Fruit fly (Drosophila melanogaster) whole organism, embryonic: ENCODE results near the gene Cpr62Bc.
A peak's percentile ranks its signal among the peaks of the same experiment; 100 is the strongest.

Experiments
- ATbp ChIP-seq: fragments of 200-800 bp; sonication (Bioruptor generic); optimal IDR thresholded peaks from 2 replicates; lab custom pipeline; 2017; ENCODE audit warnings: missing biosample characterization, mild to moderate bottlenecking, missing genetic modification characterization, missing genetic modification reagents
- Awh ChIP-seq: fragments of 200-800 bp; sonication (Bioruptor generic); IDR thresholded peaks from 2 replicates; pipeline ENCODE4, ENCODE4 v1.3.6; 2022; ENCODE audit warnings: missing biosample characterization, missing genetic modification characterization
- Bdp1 ChIP-seq: fragments of 200-800 bp; sonication (Bioruptor generic); optimal IDR thresholded peaks from 3 replicates; lab custom pipeline; 2016; ENCODE audit warnings: missing biosample characterization, missing genetic modification characterization
- BtbVII ChIP-seq: fragments of 200-800 bp; sonication (Bioruptor generic); optimal IDR thresholded peaks from 3 replicates; lab custom pipeline; 2017; ENCODE audit warnings: missing biosample characterization, mild to moderate bottlenecking, missing genetic modification characterization
- CG11695 ChIP-seq: fragments of 200-800 bp; sonication (Bioruptor generic); IDR thresholded peaks from 3 replicates; pipeline ENCODE4 v1.3.6; 2022; ENCODE audit warnings: missing biosample characterization, missing genetic modification characterization
- CG12104 ChIP-seq: fragments of 200-800 bp; sonication (Bioruptor generic); optimal IDR thresholded peaks from 3 replicates; lab custom pipeline; 2016; ENCODE audit warnings: missing biosample characterization, missing genetic modification characterization
- CG12219 ChIP-seq: fragments of 200-800 bp; sonication (Bioruptor generic); optimal IDR thresholded peaks from 3 replicates; lab custom pipeline; 2018; ENCODE audit warnings: missing biosample characterization, mild to moderate bottlenecking, missing genetic modification characterization
- CG12942 ChIP-seq: fragments of 200-800 bp; sonication (Bioruptor generic); optimal IDR thresholded peaks from 3 replicates; lab custom pipeline; 2016; ENCODE audit warnings: missing biosample characterization, missing genetic modification characterization
- CG14710 ChIP-seq: fragments of 200-800 bp; sonication (Bioruptor generic); optimal IDR thresholded peaks from 3 replicates; lab custom pipeline; 2019; ENCODE audit warnings: missing biosample characterization, mild to moderate bottlenecking, missing genetic modification characterization, moderate library complexity
- CG17186 ChIP-seq: fragments of 200-800 bp; sonication (Bioruptor generic); optimal IDR thresholded peaks from 3 replicates; lab custom pipeline; 2017; ENCODE audit warnings: missing biosample characterization, missing genetic modification reagents, missing genetic modification characterization
- CG17359 ChIP-seq: fragments of 200-800 bp; sonication (Bioruptor generic); optimal IDR thresholded peaks from 3 replicates; lab custom pipeline; 2018; ENCODE audit warnings: missing biosample characterization, mild to moderate bottlenecking, missing genetic modification characterization, moderate library complexity
- CG1832 ChIP-seq: fragments of 200-800 bp; sonication (Bioruptor generic); optimal IDR thresholded peaks from 2 replicates; lab custom pipeline; 2017; ENCODE audit warnings: missing biosample characterization, mild to moderate bottlenecking, missing genetic modification characterization, inconsistent platforms
- CG18619 ChIP-seq: fragments of 200-800 bp; sonication (Bioruptor generic); optimal IDR thresholded peaks from 3 replicates; lab custom pipeline; 2017; ENCODE audit warnings: missing biosample characterization, mild to moderate bottlenecking, missing genetic modification characterization
- CG2889 ChIP-seq: fragments of 200-800 bp; sonication (Bioruptor generic); IDR thresholded peaks from 3 replicates; pipeline ENCODE4 v1.3.6; 2022; ENCODE audit warnings: missing biosample characterization, missing genetic modification characterization
- CG4707 ChIP-seq: fragments of 200-800 bp; sonication (Bioruptor generic); optimal IDR thresholded peaks from 2 replicates; lab custom pipeline; 2018; ENCODE audit warnings: missing biosample characterization, mild to moderate bottlenecking, missing genetic modification characterization, moderate library complexity
- CG5245 ChIP-seq: fragments of 200-800 bp; sonication (Bioruptor generic); optimal IDR thresholded peaks from 3 replicates; lab custom pipeline; 2016; ENCODE audit warnings: missing biosample characterization, missing genetic modification characterization
- CG7372 ChIP-seq: fragments of 200-800 bp; sonication (Bioruptor generic); IDR thresholded peaks from 2 replicates; pipeline ENCODE4 v1.3.6; 2022; ENCODE audit warnings: missing biosample characterization, missing genetic modification characterization
- CG7786 ChIP-seq: fragments of 200-800 bp; sonication (Bioruptor generic); optimal IDR thresholded peaks from 2 replicates; lab custom pipeline; 2016; ENCODE audit warnings: missing biosample characterization, missing genetic modification characterization
- CG9727 ChIP-seq: fragments of 200-800 bp; sonication (Bioruptor generic); optimal IDR thresholded peaks from 3 replicates; lab custom pipeline; 2017; ENCODE audit warnings: missing biosample characterization, mild to moderate bottlenecking, missing genetic modification characterization
- CoRest ChIP-seq: fragments of 200-800 bp; sonication (Bioruptor generic); optimal IDR thresholded peaks from 3 replicates; lab custom pipeline; 2018; ENCODE audit warnings: missing biosample characterization, mild to moderate bottlenecking, missing genetic modification characterization, moderate library complexity
- Deaf1 ChIP-seq: fragments of 200-800 bp; optimal IDR thresholded peaks from 3 replicates; lab custom pipeline; 2019; ENCODE audit warnings: missing biosample characterization, mild to moderate bottlenecking, missing genetic modification characterization, moderate library complexity
- E2f1 ChIP-seq: fragments of 200-800 bp; sonication (Bioruptor generic); IDR thresholded peaks from 2 replicates; pipeline ENCODE4 v1.3.6; 2022; ENCODE audit warnings: missing biosample characterization, missing genetic modification characterization
- Elba2 ChIP-seq: fragments of 200-800 bp; sonication (Bioruptor generic); optimal IDR thresholded peaks from 3 replicates; lab custom pipeline; 2016; ENCODE audit warnings: missing biosample characterization, missing genetic modification characterization
- HLH4C ChIP-seq: fragments of 200-800 bp; sonication (Bioruptor generic); IDR thresholded peaks from 3 replicates; pipeline ENCODE4 v1.3.6; 2022; ENCODE audit warnings: missing biosample characterization, missing genetic modification characterization; ENCODE audit not compliant: partially characterized antibody
- Lhr ChIP-seq: fragments of 200-800 bp; sonication (Bioruptor generic); optimal IDR thresholded peaks from 3 replicates; lab custom pipeline; 2017; ENCODE audit warnings: mild to moderate bottlenecking, missing biosample characterization, missing genetic modification reagents, missing genetic modification characterization
- Lim3 ChIP-seq: fragments of 200-800 bp; sonication (Bioruptor generic); IDR thresholded peaks from 2 replicates; pipeline ENCODE4 v1.3.6; 2022; ENCODE audit warnings: missing biosample characterization, missing genetic modification characterization
- NK7.1 ChIP-seq: fragments of 200-800 bp; sonication (Bioruptor generic); optimal IDR thresholded peaks from 3 replicates; lab custom pipeline; 2016; ENCODE audit warnings: missing biosample characterization, missing genetic modification characterization
- Sry-δ ChIP-seq: fragments of 200-800 bp; sonication (Bioruptor generic); optimal IDR thresholded peaks from 2 replicates; lab custom pipeline; 2016; ENCODE audit warnings: missing biosample characterization, missing genetic modification characterization
- Tbp ChIP-seq: fragments of >200 bp; optimal IDR thresholded peaks from 2 replicates; lab custom pipeline; 2018; ENCODE audit warnings: missing biosample characterization, missing genetic modification characterization
- Vsx1 ChIP-seq: fragments of 200-800 bp; sonication (Bioruptor generic); optimal IDR thresholded peaks from 2 replicates; lab custom pipeline; 2017; ENCODE audit warnings: missing biosample characterization, mild to moderate bottlenecking, missing genetic modification characterization, missing genetic modification reagents
- abd-A ChIP-seq: fragments of 200-800 bp; sonication (Bioruptor generic); optimal IDR thresholded peaks from 3 replicates; lab custom pipeline; 2019; ENCODE audit warnings: missing biosample characterization, mild to moderate bottlenecking, missing genetic modification characterization, moderate library complexity
- al ChIP-seq: fragments of 200-800 bp; sonication (Bioruptor generic); IDR thresholded peaks from 2 replicates; pipeline ENCODE4 v1.3.6; 2022; ENCODE audit warnings: missing biosample characterization, missing genetic modification characterization
- chinmo ChIP-seq: fragments of 200-800 bp; sonication (Bioruptor generic); IDR thresholded peaks from 4 replicates; pipeline ENCODE4 v1.3.6; 2022; ENCODE audit warnings: missing biosample characterization, missing genetic modification characterization; ENCODE audit not compliant: partially characterized antibody
- crc ChIP-seq: fragments of 200-800 bp; sonication (Bioruptor generic); optimal IDR thresholded peaks from 2 replicates; lab custom pipeline; 2016; ENCODE audit warnings: missing biosample characterization, missing genetic modification characterization
- danr ChIP-seq: fragments of 200-800 bp; sonication (Bioruptor generic); IDR thresholded peaks from 2 replicates; pipeline ENCODE4 v1.3.6; 2022; ENCODE audit warnings: missing biosample characterization, missing genetic modification characterization
- dysf ChIP-seq: fragments of 200-800 bp; sonication (Bioruptor generic); IDR thresholded peaks from 3 replicates; pipeline ENCODE4 v1.3.6; 2022; ENCODE audit warnings: missing biosample characterization, missing genetic modification characterization
- gsb-n ChIP-seq: fragments of 200-800 bp; sonication (Bioruptor generic); optimal IDR thresholded peaks from 3 replicates; lab custom pipeline; 2018; ENCODE audit warnings: missing biosample characterization, mild to moderate bottlenecking, missing genetic modification characterization
- hkb ChIP-seq, 2 experiments: fragments of 200-800 bp in 1 of 2; fragments of >200 bp in 1 of 2; sonication (Bioruptor generic) in 1 of 2; IDR thresholded peaks in 1 of 2; optimal IDR thresholded peaks in 1 of 2; 2 replicates each; pipeline versions ENCODE4 v1.3.6 to Lab custom; 2017 to 2022; ENCODE audit warnings: missing biosample characterization in 1 of 2, missing genetic modification characterization in 1 of 2
- kay ChIP-seq: fragments of 200-800 bp; sonication (Bioruptor generic); optimal IDR thresholded peaks from 2 replicates; lab custom pipeline; 2016; ENCODE audit warnings: missing biosample characterization, missing genetic modification characterization
- lola ChIP-seq, 3 experiments: fragments of >200 bp in 2 of 3; fragments of 200-800 bp in 1 of 3; sonication (Bioruptor generic) in 1 of 3; optimal IDR thresholded peaks; 2 replicates each; lab custom pipeline; 2017 to 2019; ENCODE audit warnings: missing biosample characterization in 3 of 3, missing genetic modification characterization in 3 of 3, mild to moderate bottlenecking in 1 of 3, moderate library complexity in 1 of 3
- pfk ChIP-seq: fragments of 200-800 bp; sonication (Bioruptor generic); optimal IDR thresholded peaks from 2 replicates; lab custom pipeline; 2018; ENCODE audit warnings: missing biosample characterization, mild to moderate bottlenecking, missing genetic modification characterization, moderate library complexity
- repo ChIP-seq: fragments of 200-800 bp; sonication (Bioruptor generic); optimal IDR thresholded peaks from 2 replicates; lab custom pipeline; 2016; ENCODE audit warnings: missing biosample characterization, missing genetic modification characterization
- schlank ChIP-seq: fragments of 200-800 bp; sonication (Bioruptor generic); optimal IDR thresholded peaks from 2 replicates; lab custom pipeline; 2018; ENCODE audit warnings: missing biosample characterization, mild to moderate bottlenecking, missing genetic modification characterization
- sens ChIP-seq: fragments of 200-800 bp; sonication (Bioruptor generic); peaks from one replicate; lab custom pipeline; 2016; ENCODE audit warnings: missing biosample characterization, missing genetic modification characterization
- sens-2 ChIP-seq: fragments of 200-800 bp; sonication (Bioruptor generic); IDR thresholded peaks from 2 replicates; pipeline ENCODE4 v1.3.6; 2022; ENCODE audit warnings: missing biosample characterization, missing genetic modification characterization
- seq ChIP-seq: fragments of 200-800 bp; sonication (Bioruptor generic); IDR thresholded peaks from 2 replicates; pipeline ENCODE4 v1.3.6; 2022; ENCODE audit warnings: missing biosample characterization, missing genetic modification characterization
- so ChIP-seq: fragments of 200-800 bp; sonication (Bioruptor generic); IDR thresholded peaks from 3 replicates; pipeline ENCODE4 v1.3.6; 2022; ENCODE audit warnings: missing biosample characterization, missing genetic modification characterization
- tin ChIP-seq: fragments of 200-800 bp; sonication (Bioruptor generic); optimal IDR thresholded peaks from 3 replicates; lab custom pipeline; 2016; ENCODE audit warnings: missing biosample characterization, missing genetic modification characterization
- tll ChIP-seq, 2 experiments: fragments of 200-800 bp in 1 of 2; fragments of >200 bp in 1 of 2; sonication (Bioruptor generic) in 1 of 2; optimal IDR thresholded peaks; 2 replicates each; lab custom pipeline; 2017 to 2019; ENCODE audit warnings: missing biosample characterization in 2 of 2, missing genetic modification characterization in 2 of 2, mild to moderate bottlenecking in 1 of 2, moderate library complexity in 1 of 2
- tna ChIP-seq: fragments of 200-800 bp; sonication (Bioruptor generic); IDR thresholded peaks from 2 replicates; pipeline ENCODE4 v1.3.6; 2022; ENCODE audit warnings: missing biosample characterization, missing genetic modification characterization; ENCODE audit not compliant: partially characterized antibody
- usp ChIP-seq: fragments of >200 bp; optimal IDR thresholded peaks from 2 replicates; lab custom pipeline; 2017; ENCODE audit warnings: missing biosample characterization, missing genetic modification characterization

Cpr62Bc gene

dm6 chr3L:1880692-1881091, 38.8 kb upstream of the Cpr62Bc start (continued):
- no peak for TF ChIP-seq usp (GFP tag; lab: Kevin White, UChicago)
- TF ChIP-seq CG7372 (GFP tag; lab: Robert Waterston, UW): no peak
- TF ChIP-seq sens-2 (GFP tag; lab: Robert Waterston, UW): no peak
- TF ChIP-seq CG5245 (GFP tag; lab: Kevin White, UChicago): peak; percentile 23
- TF ChIP-seq BtbVII (GFP tag; lab: Kevin White, UChicago): peak; percentile 24
- no peak for TF ChIP-seq tll (GFP tag; optimal IDR thresholded peaks at IDR 0.05; lab: Kevin White, UChicago)
- TF ChIP-seq CG12942 (GFP tag; lab: Kevin White, UChicago): no peak
- TF ChIP-seq CG17186 (GFP tag; lab: Kevin White, UChicago): no peak
- no peak for TF ChIP-seq repo
- no peak for TF ChIP-seq lola (GFP tag; optimal IDR thresholded peaks at IDR 0.05; lab: Kevin White, UChicago)
- TF ChIP-seq CG11695 (GFP tag; lab: Robert Waterston, UW): 0 out of 3 replicates have a peak, but pooled peaks have one; percentile 41
- TF ChIP-seq Elba2 (GFP tag; lab: Kevin White, UChicago): no peak
- TF ChIP-seq Bdp1 (GFP tag; lab: Kevin White, UChicago): no peak
- TF ChIP-seq pfk (GFP tag; lab: Kevin White, UChicago): no peak
- peak; percentile 75 for TF ChIP-seq dysf (GFP tag; lab: Robert Waterston, UW)
- no peak for TF ChIP-seq so (GFP tag; lab: Robert Waterston, UW)
- no peak for TF ChIP-seq CG7786
- no peak for TF ChIP-seq CoRest (tag; lab: Kevin White, UChicago)
- TF ChIP-seq Awh (GFP tag; lab: Robert Waterston, UW): peak; percentile 30; the same call in 1 of the 2 replicates
- no peak for TF ChIP-seq Lhr (GFP tag; lab: Kevin White, UChicago)
- no peak for TF ChIP-seq kay (GFP tag; lab: Kevin White, UChicago)
- TF ChIP-seq CG4707 (GFP tag; lab: Kevin White, UChicago): no peak
- TF ChIP-seq ATbp (GFP tag; lab: Kevin White, UChicago): no peak
- TF ChIP-seq hkb (optimal IDR thresholded peaks at IDR 0.05; lab: Kevin White, UChicago): no peak
- TF ChIP-seq hkb (GFP tag; IDR thresholded peaks at IDR 0.05; lab: Robert Waterston, UW): peak; percentile 57; the same call in 1 of the 2 replicates
- TF ChIP-seq CG14710: no peak
- 0 out of 2 replicates have a peak, but pooled peaks have one; percentile 22 for TF ChIP-seq danr (GFP tag; lab: Robert Waterston, UW)
- TF ChIP-seq crc (GFP tag; lab: Kevin White, UChicago): no peak
- TF ChIP-seq CG2889 (GFP tag; lab: Robert Waterston, UW): no peak
- TF ChIP-seq sens (GFP tag; lab: Kevin White, UChicago): no peak
- no peak for TF ChIP-seq abd-A (tag; lab: Kevin White, UChicago)
- TF ChIP-seq E2f1: 0 out of 2 replicates have a peak, but pooled peaks have one; percentile 21
- no peak for TF ChIP-seq HLH4C
- no peak for TF ChIP-seq Tbp (GFP tag; lab: Kevin White, UChicago)
- no peak for TF ChIP-seq CG12104 (GFP tag; lab: Kevin White, UChicago)
- no peak for TF ChIP-seq gsb-n
- no peak for TF ChIP-seq schlank (tag; lab: Kevin White, UChicago)
- TF ChIP-seq CG1832 (GFP tag; lab: Kevin White, UChicago): no peak
- no peak for TF ChIP-seq CG12219 (GFP tag; lab: Kevin White, UChicago)
- TF ChIP-seq CG17359: peak; percentile 51
- no peak for TF ChIP-seq chinmo (GFP tag; lab: Robert Waterston, UW)
- TF ChIP-seq Lim3 (GFP tag; lab: Robert Waterston, UW): no peak
- TF ChIP-seq NK7.1 (GFP tag; lab: Kevin White, UChicago): no peak
- no peak for TF ChIP-seq Sry-δ (GFP tag; lab: Kevin White, UChicago)
- no peak for TF ChIP-seq CG9727 (GFP tag; lab: Kevin White, UChicago)
- TF ChIP-seq Vsx1: no peak
- TF ChIP-seq seq (GFP tag; lab: Robert Waterston, UW): no peak
- TF ChIP-seq CG18619: no peak
- TF ChIP-seq Deaf1: no peak
- no peak for TF ChIP-seq tna (GFP tag; lab: Robert Waterston, UW)
- TF ChIP-seq al (GFP tag; lab: Robert Waterston, UW): peak; percentile 56
- peak; percentile 59 for TF ChIP-seq tin (GFP tag; lab: Kevin White, UChicago)
